Worm (Caenorhabditis elegans) whole organism, early embryonic: Measurements from ENCODE around the gene pho-10.

Experiments
- ama-1 ChIP-seq: fragments of 150-350 bp; optimal IDR thresholded peaks from 2 replicates; lab custom pipeline; 2014
- ceh-13 ChIP-seq: fragments of 200-800 bp; sonication (Bioruptor generic); optimal IDR thresholded peaks from 2 replicates; lab custom pipeline; 2018; ENCODE audit warnings: mild to moderate bottlenecking, missing genetic modification characterization, missing compliant biosample characterization
- flt-1 ChIP-seq: fragments of 200-800 bp; sonication (Bioruptor generic); IDR thresholded peaks from 2 replicates; pipeline ENCODE4 v1.3.6; 2022; ENCODE audit warnings: missing genetic modification characterization, missing compliant biosample characterization
- hmbx-1 ChIP-seq: sonication (generic microtip); optimal IDR thresholded peaks from 2 replicates; lab custom pipeline; 2016; ENCODE audit warnings: mild to moderate bottlenecking, missing genetic modification characterization, missing compliant biosample characterization
- tbx-11 ChIP-seq: fragments of 200-800 bp; sonication (Bioruptor generic); IDR thresholded peaks from 2 replicates; pipeline ENCODE4 v1.3.6; 2022; ENCODE audit warnings: missing genetic modification characterization, missing compliant biosample characterization
- tbx-37 ChIP-seq: fragments of 200-800 bp; sonication (Bioruptor generic); conservative IDR thresholded peaks from 2 replicates; pipeline ENCODE4 v1.3.6; 2022; ENCODE audit warnings: missing genetic modification reagents, missing genetic modification characterization, missing compliant biosample characterization
- tra-4 ChIP-seq: sonication (generic microtip); optimal IDR thresholded peaks from 2 replicates; lab custom pipeline; 2017; ENCODE audit warnings: missing genetic modification characterization, missing compliant biosample characterization

- TF ChIP-seq tbx-37 (GFP tag; lab: Robert Waterston, UW) (peak; percentile 57; the same call in 1 of the 2 replicates), ama-1 (lab: Kevin White, UChicago) (no peak), hmbx-1 (tag; lab: Kevin White, UChicago) (no peak), tra-4 (tag; lab: Kevin White, UChicago) (no peak), flt-1 (GFP tag; lab: Robert Waterston, UW) (no peak), tbx-11 (GFP tag; lab: Robert Waterston, UW) (no peak), ceh-13 (GFP tag; lab: Kevin White, UChicago) (no peak)
Observed at ce11 chrII:9967999-9968706, 47.8 kb upstream of the pho-10 start, which contains the start of the genes R53.4 and psf-1.
